Worm (Caenorhabditis elegans) whole organism, early embryonic: Measurements from ENCODE around the gene str-260.

ENCODE experiments used
- F13C5.2 ChIP-seq: sonication (generic microtip); optimal IDR thresholded peaks from 2 replicates; lab custom pipeline; 2017; ENCODE audit warnings: mild to moderate bottlenecking, missing genetic modification characterization, inconsistent platforms, missing compliant biosample characterization
- aly-1 ChIP-seq: sonication (generic microtip); optimal IDR thresholded peaks from 2 replicates; lab custom pipeline; 2016; ENCODE audit warnings: missing genetic modification characterization, missing compliant biosample characterization
- ama-1 ChIP-seq: fragments of 150-350 bp; optimal IDR thresholded peaks from 2 replicates; lab custom pipeline; 2014
- ceh-13 ChIP-seq: fragments of 200-800 bp; sonication (Bioruptor generic); optimal IDR thresholded peaks from 2 replicates; lab custom pipeline; 2018; ENCODE audit warnings: mild to moderate bottlenecking, missing genetic modification characterization, missing compliant biosample characterization
- flt-1 ChIP-seq: fragments of 200-800 bp; sonication (Bioruptor generic); IDR thresholded peaks from 2 replicates; pipeline ENCODE4 v1.3.6; 2022; ENCODE audit warnings: missing genetic modification characterization, missing compliant biosample characterization
- hmbx-1 ChIP-seq: sonication (generic microtip); optimal IDR thresholded peaks from 2 replicates; lab custom pipeline; 2016; ENCODE audit warnings: mild to moderate bottlenecking, missing genetic modification characterization, missing compliant biosample characterization
- hmg-4 ChIP-seq: fragments of 200-800 bp; sonication (Bioruptor generic); optimal IDR thresholded peaks from 2 replicates; lab custom pipeline; 2018; ENCODE audit warnings: mild to moderate bottlenecking, missing genetic modification characterization, missing compliant biosample characterization
- tbx-37 ChIP-seq: fragments of 200-800 bp; sonication (Bioruptor generic); conservative IDR thresholded peaks from 2 replicates; pipeline ENCODE4 v1.3.6; 2022; ENCODE audit warnings: missing genetic modification reagents, missing genetic modification characterization, missing compliant biosample characterization
- tra-4 ChIP-seq: sonication (generic microtip); optimal IDR thresholded peaks from 2 replicates; lab custom pipeline; 2017; ENCODE audit warnings: missing genetic modification characterization, missing compliant biosample characterization

ce11 chrV:3482550-3483002 lies 44.4 kb upstream of the str-260 start, which contains the start of gene lys-7:
- TF ChIP-seq flt-1 (GFP tag; lab: Robert Waterston, UW) = no peak
- no peak for TF ChIP-seq ama-1 (lab: Kevin White, UChicago)
- TF ChIP-seq tra-4 (tag; lab: Kevin White, UChicago) = no peak
- no peak for TF ChIP-seq F13C5.2 (tag; lab: Kevin White, UChicago)
- no peak for TF ChIP-seq ceh-13
- TF ChIP-seq tbx-37 (GFP tag; lab: Robert Waterston, UW) = no peak
- TF ChIP-seq aly-1 (tag; lab: Kevin White, UChicago) = no peak
- no peak for TF ChIP-seq hmg-4
- TF ChIP-seq hmbx-1 = no peak
